Worm (Caenorhabditis elegans): Measurements from ENCODE around the gene F37C4.4.

Gene F37C4.4

DNA sequence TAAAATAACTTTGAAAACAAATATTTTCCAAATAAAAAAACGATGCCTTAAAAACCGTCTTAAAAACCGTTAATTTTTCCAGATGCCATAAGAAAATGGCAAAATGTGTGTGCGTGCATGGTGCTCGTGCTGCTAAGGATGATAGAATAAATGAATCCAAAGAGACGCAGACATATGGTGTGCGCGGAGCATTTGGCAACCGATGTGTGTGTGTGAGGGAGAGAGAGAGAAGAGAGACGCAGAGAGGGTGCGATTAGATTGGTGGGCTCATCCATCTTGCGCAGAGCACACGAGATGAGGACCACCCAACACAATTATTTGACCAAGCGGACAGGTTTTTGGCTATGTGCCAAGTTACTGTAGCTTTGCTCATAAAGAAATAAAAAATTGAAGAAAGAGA is 42.4 kb upstream of the F37C4.4 start:
- no peak for TF ChIP-seq pag-3 (tag; optimal IDR thresholded peaks at IDR 0.05; ENCODE audit: borderline replicate concordance, insufficient read depth)
- TF ChIP-seq pqm-1 (tag; optimal IDR thresholded peaks at IDR 0.05) = no peak
- no peak for TF ChIP-seq mab-9 (GFP tag; IDR thresholded peaks at IDR 0.05)
- TF ChIP-seq skn-1 (tag; optimal IDR thresholded peaks at IDR 0.05) = peak; percentile 17
- no peak for TF ChIP-seq ces-1 (GFP tag; optimal IDR thresholded peaks at IDR 0.05)
- TF ChIP-seq rnt-1 (tag; optimal IDR thresholded peaks at IDR 0.05) = no peak
- no peak for TF ChIP-seq mef-2 (tag; optimal IDR thresholded peaks at IDR 0.05)
- no peak for TF ChIP-seq fos-1 (tag; optimal IDR thresholded peaks at IDR 0.05)
- peak; percentile 73 for TF ChIP-seq lin-14 (GFP tag; optimal IDR thresholded peaks at IDR 0.05)
- TF ChIP-seq C04F5.9 (tag; optimal IDR thresholded peaks at IDR 0.05) = no peak
- no peak for TF ChIP-seq nhr-237 (tag; optimal IDR thresholded peaks at IDR 0.05)
- TF ChIP-seq unc-98 (GFP tag; IDR thresholded peaks at IDR 0.05) = no peak
- TF ChIP-seq mep-1 (tag; optimal IDR thresholded peaks at IDR 0.05) = peak; percentile 30
- TF ChIP-seq tlp-1 (tag; optimal IDR thresholded peaks at IDR 0.05) = no peak
- TF ChIP-seq nhr-20 (tag; optimal IDR thresholded peaks at IDR 0.05) = no peak
- no peak for TF ChIP-seq ets-5 (GFP tag; IDR thresholded peaks at IDR 0.05)
- peak; percentile 26 for TF ChIP-seq fkh-8 (tag; optimal IDR thresholded peaks at IDR 0.05)
- TF ChIP-seq lir-3 (tag; optimal IDR thresholded peaks at IDR 0.05; ENCODE audit: poor library complexity) = no peak
- no peak for TF ChIP-seq unc-86 (tag; optimal IDR thresholded peaks at IDR 0.05)
- TF ChIP-seq nhr-11 (tag; optimal IDR thresholded peaks at IDR 0.05) = no peak
- TF ChIP-seq C34B4.2 (tag; optimal IDR thresholded peaks at IDR 0.05) = no peak
- TF ChIP-seq unc-130 (tag; optimal IDR thresholded peaks at IDR 0.05) = no peak
- no peak for TF ChIP-seq sptf-1 (tag; optimal IDR thresholded peaks at IDR 0.05)
- TF ChIP-seq egl-27 (tag; optimal IDR thresholded peaks at IDR 0.05) = no peak
- no peak for TF ChIP-seq lin-39 (tag; optimal IDR thresholded peaks at IDR 0.05)
- no peak for TF ChIP-seq elt-2 (tag; optimal IDR thresholded peaks at IDR 0.05)
- peak; percentile 40 for TF ChIP-seq nhr-71 (tag; optimal IDR thresholded peaks at IDR 0.05)
- TF ChIP-seq nhr-47 (tag; optimal IDR thresholded peaks at IDR 0.05) = peak; percentile 33
- TF ChIP-seq ceh-90 (tag; optimal IDR thresholded peaks at IDR 0.05) = no peak
- TF ChIP-seq lin-15B (tag; optimal IDR thresholded peaks at IDR 0.05) = no peak
- no peak for TF ChIP-seq nhr-84 (tag; optimal IDR thresholded peaks at IDR 0.05)
- no peak for TF ChIP-seq egl-13 (tag; optimal IDR thresholded peaks at IDR 0.05)
- TF ChIP-seq swsn-7 (tag; optimal IDR thresholded peaks at IDR 0.05) = peak; percentile 21
- TF ChIP-seq jun-1 (tag; optimal IDR thresholded peaks at IDR 0.05) = no peak
- peak; percentile 41 for TF ChIP-seq nhr-85 (tag)
- no peak for TF ChIP-seq grh-1 (GFP tag; IDR thresholded peaks at IDR 0.05)
- no peak for TF ChIP-seq ceh-8 (GFP tag; optimal IDR thresholded peaks at IDR 0.05)
- peak in 2 of 3 experiments; percentile 31 to 59 for TF ChIP-seq ceh-82 (tag; optimal IDR thresholded peaks at IDR 0.05)
- TF ChIP-seq mdl-1 (tag; optimal IDR thresholded peaks at IDR 0.05) = peak in 1 of 2 experiments; percentile 23
- TF ChIP-seq lin-13 (GFP tag; optimal IDR thresholded peaks at IDR 0.05) = no peak
- no peak for TF ChIP-seq blmp-1 (tag; optimal IDR thresholded peaks at IDR 0.05)
- TF ChIP-seq hlh-17 (GFP tag; optimal IDR thresholded peaks at IDR 0.05; ENCODE audit: borderline replicate concordance) = no peak
- peak; percentile 20 to 30 for TF ChIP-seq efl-1 (optimal IDR thresholded peaks at IDR 0.05)
- TF ChIP-seq efl-1 (GFP tag; optimal IDR thresholded peaks at IDR 0.05 in 1 of 2) = no peak
- TF ChIP-seq xbp-1 (tag; optimal IDR thresholded peaks at IDR 0.05) = peak; percentile 9
- TF ChIP-seq Y116A8C.19 (tag; optimal IDR thresholded peaks at IDR 0.05; ENCODE audit: borderline replicate concordance) = no peak
- no peak for TF ChIP-seq C16A3.4 (tag; optimal IDR thresholded peaks at IDR 0.05)
- TF ChIP-seq vab-15 (tag; optimal IDR thresholded peaks at IDR 0.05) = no peak
- peak; percentile 15 for TF ChIP-seq isw-1 (GFP tag; IDR thresholded peaks at IDR 0.05)
- TF ChIP-seq ceh-88 (GFP tag; IDR thresholded peaks at IDR 0.05) = no peak
- TF ChIP-seq hlh-4 (tag; optimal IDR thresholded peaks at IDR 0.05) = no peak
- no peak for TF ChIP-seq elt-3 (tag; optimal IDR thresholded peaks at IDR 0.05)
- TF ChIP-seq irx-1 (tag; optimal IDR thresholded peaks at IDR 0.05) = no peak
- TF ChIP-seq unc-62 (GFP tag; optimal IDR thresholded peaks at IDR 0.05) = no peak

Data from whole organism, L1 larva.